Fruit fly (Drosophila melanogaster) whole organism, embryonic: ENCODE data around the gene jus.

Source experiments
- ATbp ChIP-seq: fragments of 200-800 bp; sonication (Bioruptor generic); optimal IDR thresholded peaks from 2 replicates; lab custom pipeline; 2017; ENCODE audit warnings: missing biosample characterization, mild to moderate bottlenecking, missing genetic modification characterization, missing genetic modification reagents
- BtbVII ChIP-seq: fragments of 200-800 bp; sonication (Bioruptor generic); optimal IDR thresholded peaks from 3 replicates; lab custom pipeline; 2017; ENCODE audit warnings: missing biosample characterization, mild to moderate bottlenecking, missing genetic modification characterization
- CG10654 ChIP-seq: fragments of 200-800 bp; sonication (Bioruptor generic); optimal IDR thresholded peaks from 2 replicates; lab custom pipeline; 2016; ENCODE audit warnings: missing biosample characterization, missing genetic modification characterization
- CG14710 ChIP-seq: fragments of 200-800 bp; sonication (Bioruptor generic); optimal IDR thresholded peaks from 3 replicates; lab custom pipeline; 2019; ENCODE audit warnings: missing biosample characterization, mild to moderate bottlenecking, missing genetic modification characterization, moderate library complexity
- CG15269 ChIP-seq: fragments of 200-800 bp; sonication (Bioruptor generic); optimal IDR thresholded peaks from 2 replicates; lab custom pipeline; 2018; ENCODE audit warnings: missing biosample characterization, mild to moderate bottlenecking, missing genetic modification characterization, moderate library complexity
- CG16779 ChIP-seq: fragments of 200-800 bp; sonication (Bioruptor generic); IDR thresholded peaks from 2 replicates; pipeline ENCODE4 v1.3.6; 2022; ENCODE audit warnings: missing biosample characterization, missing genetic modification characterization
- CG1832 ChIP-seq: fragments of 200-800 bp; sonication (Bioruptor generic); optimal IDR thresholded peaks from 2 replicates; lab custom pipeline; 2017; ENCODE audit warnings: missing biosample characterization, mild to moderate bottlenecking, missing genetic modification characterization, inconsistent platforms
- CG2129 ChIP-seq: fragments of 200-800 bp; sonication (Bioruptor generic); IDR thresholded peaks from 2 replicates; pipeline ENCODE4 v1.3.6; 2022; ENCODE audit warnings: missing biosample characterization, missing genetic modification characterization; ENCODE audit not compliant: partially characterized antibody
- CG3281 ChIP-seq: fragments of 200-800 bp; sonication (Bioruptor generic); optimal IDR thresholded peaks from 3 replicates; lab custom pipeline; 2017; ENCODE audit warnings: missing biosample characterization, mild to moderate bottlenecking, missing genetic modification characterization
- CG3995 ChIP-seq: fragments of 200-800 bp; sonication (Bioruptor generic); optimal IDR thresholded peaks from 3 replicates; lab custom pipeline; 2016; ENCODE audit warnings: missing biosample characterization, missing genetic modification characterization
- CG4707 ChIP-seq: fragments of 200-800 bp; sonication (Bioruptor generic); optimal IDR thresholded peaks from 2 replicates; lab custom pipeline; 2018; ENCODE audit warnings: missing biosample characterization, mild to moderate bottlenecking, missing genetic modification characterization, moderate library complexity
- CG8290 ChIP-seq, 3 experiments: fragments of 200-800 bp; sonication (Bioruptor generic); optimal IDR thresholded peaks; 2 replicates each; lab custom pipeline; 2016 to 2019; ENCODE audit warnings: missing biosample characterization in 3 of 3, missing genetic modification characterization in 3 of 3, mild to moderate bottlenecking in 2 of 3, moderate library complexity in 1 of 3
- D ChIP-seq, 2 experiments: fragments of 200-800 bp in 1 of 2; fragments of >200 bp in 1 of 2; sonication (Bioruptor generic) in 1 of 2; optimal IDR thresholded peaks; 2 replicates in 1 of 2; 3 replicates in 1 of 2; lab custom pipeline; 2017; ENCODE audit warnings: mild to moderate bottlenecking in 1 of 2, missing biosample characterization in 1 of 2, missing genetic modification characterization in 1 of 2, missing genetic modification reagents in 1 of 2
- Dek ChIP-seq: fragments of 200-800 bp; sonication (Bioruptor generic); optimal IDR thresholded peaks from 3 replicates; lab custom pipeline; 2019; ENCODE audit warnings: missing biosample characterization, mild to moderate bottlenecking, missing genetic modification characterization, moderate library complexity
- H2.0 ChIP-seq: fragments of 200-800 bp; sonication (Bioruptor generic); IDR thresholded peaks from 2 replicates; pipeline ENCODE4 v1.3.6; 2022; ENCODE audit warnings: missing biosample characterization, missing genetic modification characterization
- Hey ChIP-seq: fragments of 200-800 bp; sonication (Bioruptor generic); optimal IDR thresholded peaks from 3 replicates; lab custom pipeline; 2018; ENCODE audit warnings: missing biosample characterization, mild to moderate bottlenecking, missing genetic modification characterization
- Hr51 ChIP-seq, 2 experiments: fragments of 200-800 bp; sonication (Bioruptor generic); optimal IDR thresholded peaks; 2 replicates in 1 of 2; 3 replicates in 1 of 2; lab custom pipeline; 2016 to 2018; ENCODE audit warnings: missing biosample characterization in 2 of 2, missing genetic modification characterization in 2 of 2, mild to moderate bottlenecking in 1 of 2, moderate library complexity in 1 of 2
- Mes4 ChIP-seq: fragments of 200-800 bp; sonication (Bioruptor generic); optimal IDR thresholded peaks from 2 replicates; lab custom pipeline; 2016; ENCODE audit warnings: missing biosample characterization, missing genetic modification characterization
- Mrtf ChIP-seq: fragments of 200-800 bp; sonication (Bioruptor generic); IDR thresholded peaks from 3 replicates; pipeline ENCODE4 v1.3.6; 2022; ENCODE audit warnings: missing biosample characterization, missing genetic modification characterization
- NFAT ChIP-seq: fragments of 200-800 bp; sonication (Bioruptor generic); IDR thresholded peaks from 2 replicates; pipeline ENCODE4 v1.3.6; 2022; ENCODE audit warnings: missing biosample characterization, missing genetic modification characterization
- NK7.1 ChIP-seq: fragments of 200-800 bp; sonication (Bioruptor generic); optimal IDR thresholded peaks from 3 replicates; lab custom pipeline; 2016; ENCODE audit warnings: missing biosample characterization, missing genetic modification characterization
- Neu2 ChIP-seq: fragments of 200-800 bp; sonication (Bioruptor generic); optimal IDR thresholded peaks from 3 replicates; lab custom pipeline; 2016; ENCODE audit warnings: missing biosample characterization, missing genetic modification characterization, borderline replicate concordance
- Oli ChIP-seq: fragments of 200-800 bp; sonication (Bioruptor generic); optimal IDR thresholded peaks from 2 replicates; lab custom pipeline; 2018; ENCODE audit warnings: missing biosample characterization, mild to moderate bottlenecking, missing genetic modification characterization, moderate library complexity
- Pdp1 ChIP-seq, 2 experiments: fragments of 200-800 bp; sonication (Bioruptor generic); optimal IDR thresholded peaks; 3 replicates each; lab custom pipeline; 2016; ENCODE audit warnings: missing biosample characterization in 2 of 2, missing genetic modification characterization in 2 of 2, mild to moderate bottlenecking in 1 of 2, moderate library complexity in 1 of 2
- Stat92E ChIP-seq, 3 experiments: fragments of >200 bp in 2 of 3; fragments of 200-800 bp in 1 of 3; sonication (Bioruptor generic) in 1 of 3; optimal IDR thresholded peaks; 2 replicates each; lab custom pipeline; 2017 to 2019; ENCODE audit warnings: missing biosample characterization in 3 of 3, missing genetic modification characterization in 3 of 3, mild to moderate bottlenecking in 1 of 3, moderate library complexity in 1 of 3
- Xbp1 ChIP-seq: fragments of 200-800 bp; sonication (Bioruptor generic); optimal IDR thresholded peaks from 3 replicates; lab custom pipeline; 2016; ENCODE audit warnings: missing biosample characterization, mild to moderate bottlenecking, missing genetic modification characterization
- amos ChIP-seq: fragments of 200-800 bp; sonication (Bioruptor generic); IDR thresholded peaks from 2 replicates; pipeline ENCODE4 v1.3.6; 2022; ENCODE audit warnings: missing biosample characterization, missing genetic modification characterization; ENCODE audit not compliant: partially characterized antibody
- ara ChIP-seq: fragments of 200-800 bp; sonication (Bioruptor generic); IDR thresholded peaks from 2 replicates; pipeline ENCODE4 v1.3.6; 2022; ENCODE audit warnings: missing biosample characterization, missing genetic modification characterization
- bsh ChIP-seq, 2 experiments: fragments of 200-800 bp; sonication (Bioruptor generic); optimal IDR thresholded peaks; 2 replicates each; lab custom pipeline; 2017 to 2018; ENCODE audit warnings: mild to moderate bottlenecking in 2 of 2, missing biosample characterization in 2 of 2, missing genetic modification characterization in 2 of 2, moderate library complexity in 1 of 2
- btn ChIP-seq: fragments of 200-800 bp; sonication (Bioruptor generic); optimal IDR thresholded peaks from 2 replicates; lab custom pipeline; 2016; ENCODE audit warnings: missing biosample characterization, missing genetic modification characterization
- corto ChIP-seq: fragments of 200-800 bp; sonication (Bioruptor generic); optimal IDR thresholded peaks from 2 replicates; lab custom pipeline; 2016; ENCODE audit warnings: missing biosample characterization, mild to moderate bottlenecking, missing genetic modification characterization, moderate library complexity
- dan ChIP-seq: fragments of 200-800 bp; sonication (Bioruptor generic); IDR thresholded peaks from 2 replicates; pipeline ENCODE4 v1.3.6; 2022; ENCODE audit warnings: missing biosample characterization, missing genetic modification characterization
- ewg ChIP-seq: fragments of 200-800 bp; sonication (Bioruptor generic); optimal IDR thresholded peaks from 3 replicates; lab custom pipeline; 2017; ENCODE audit warnings: mild to moderate bottlenecking, missing biosample characterization, missing genetic modification reagents, missing genetic modification characterization
- ftz-f1 ChIP-seq: fragments of 200-800 bp; sonication (Bioruptor generic); optimal IDR thresholded peaks from 2 replicates; lab custom pipeline; 2016; ENCODE audit warnings: missing biosample characterization, missing genetic modification characterization
- gt ChIP-seq: fragments of 200-800 bp; sonication (Bioruptor generic); IDR thresholded peaks from 2 replicates; pipeline ENCODE4 v1.3.6; 2022; ENCODE audit warnings: missing biosample characterization, missing genetic modification characterization
- her ChIP-seq: fragments of 200-800 bp; sonication (Bioruptor generic); optimal IDR thresholded peaks from 2 replicates; lab custom pipeline; 2016; ENCODE audit warnings: missing biosample characterization, missing genetic modification characterization
- ind ChIP-seq: fragments of 200-800 bp; sonication (Bioruptor generic); optimal IDR thresholded peaks from 3 replicates; lab custom pipeline; 2016; ENCODE audit warnings: missing biosample characterization, missing genetic modification characterization
- knrl ChIP-seq: fragments of 200-800 bp; sonication (Bioruptor generic); IDR thresholded peaks from 3 replicates; pipeline ENCODE4 v1.3.6; 2022; ENCODE audit warnings: missing biosample characterization, missing genetic modification characterization; ENCODE audit not compliant: partially characterized antibody
- mam ChIP-seq: fragments of 200-800 bp; sonication (Bioruptor generic); optimal IDR thresholded peaks from 3 replicates; lab custom pipeline; 2016; ENCODE audit warnings: missing biosample characterization, missing genetic modification characterization
- p53 ChIP-seq: fragments of 200-800 bp; sonication (Bioruptor generic); optimal IDR thresholded peaks from 2 replicates; lab custom pipeline; 2016; ENCODE audit warnings: missing biosample characterization, missing genetic modification characterization
- sd ChIP-seq: fragments of 200-800 bp; sonication (Bioruptor generic); optimal IDR thresholded peaks from 3 replicates; lab custom pipeline; 2018; ENCODE audit warnings: missing biosample characterization, mild to moderate bottlenecking, missing genetic modification characterization, moderate library complexity
- slbo ChIP-seq: fragments of 200-800 bp; sonication (Bioruptor generic); IDR thresholded peaks from 2 replicates; pipeline ENCODE4 v1.3.6; 2022; ENCODE audit warnings: missing biosample characterization, missing genetic modification characterization
- tgo ChIP-seq: fragments of 200-800 bp; sonication (Bioruptor generic); IDR thresholded peaks from 3 replicates; pipeline ENCODE4 v1.3.6; 2022; ENCODE audit warnings: missing biosample characterization, missing genetic modification characterization
- vvl ChIP-seq: fragments of 200-800 bp; sonication (Bioruptor generic); IDR thresholded peaks from 2 replicates; pipeline ENCODE4 v1.3.6; 2022; ENCODE audit warnings: missing biosample characterization, missing genetic modification characterization
- zen ChIP-seq: fragments of 200-800 bp; sonication (Bioruptor generic); optimal IDR thresholded peaks from 3 replicates; lab custom pipeline; 2018; ENCODE audit warnings: missing biosample characterization, mild to moderate bottlenecking, missing genetic modification characterization, moderate library complexity

The jus gene

dm6 chr3R:29157418-29158398 is 37.1 kb downstream of the jus start, which contains the start of gene rdog (continued):
- peak; percentile 40; the same call in 1 of the 2 replicates for TF ChIP-seq NFAT (GFP tag; lab: Robert Waterston, UW)
- TF ChIP-seq ATbp (GFP tag; lab: Kevin White, UChicago): peak; percentile 38
- peak; percentile 84 for TF ChIP-seq Xbp1 (GFP tag; lab: Kevin White, UChicago)
- TF ChIP-seq amos (GFP tag; lab: Robert Waterston, UW): peak; percentile 43; the same call in 1 of the 2 replicates
- TF ChIP-seq corto (GFP tag; lab: Kevin White, UChicago): no peak
- TF ChIP-seq ftz-f1: peak; percentile 15
- no peak for TF ChIP-seq D (optimal IDR thresholded peaks at IDR 0.05; lab: Kevin White, UChicago)
- peak; percentile 63 for TF ChIP-seq D (GFP tag; optimal IDR thresholded peaks at IDR 0.05; lab: Kevin White, UChicago)
- peak; percentile 72 to 80 for TF ChIP-seq Hr51 (GFP tag; optimal IDR thresholded peaks at IDR 0.05; lab: Kevin White, UChicago)
- TF ChIP-seq mam (GFP tag; lab: Kevin White, UChicago): peak; percentile 75
- TF ChIP-seq Dek (tag; lab: Kevin White, UChicago): peak; percentile 65
- TF ChIP-seq her (GFP tag; lab: Kevin White, UChicago): peak; percentile 60
- peak; percentile 80 for TF ChIP-seq ind (GFP tag; lab: Kevin White, UChicago)
- TF ChIP-seq Mes4: peak; percentile 68
- no peak for TF ChIP-seq CG1832 (GFP tag; lab: Kevin White, UChicago)
- TF ChIP-seq ewg (GFP tag; lab: Kevin White, UChicago): peak; percentile 37
- TF ChIP-seq slbo (GFP tag; lab: Robert Waterston, UW): peak; percentile 61
- TF ChIP-seq dan (GFP tag; lab: Robert Waterston, UW): no peak
- peak; percentile 36; the same call in 1 of the 2 replicates for TF ChIP-seq H2.0
- no peak for TF ChIP-seq gt
- TF ChIP-seq Mrtf (GFP tag; lab: Robert Waterston, UW): peak; percentile 35; the same call in 1 of the 3 replicates
- TF ChIP-seq NK7.1 (GFP tag; lab: Kevin White, UChicago): peak; percentile 62
- TF ChIP-seq knrl: no peak; the same call in 2 of the 3 replicates
- TF ChIP-seq Oli (tag; lab: Kevin White, UChicago): peak; percentile 83
- peak; percentile 42 for TF ChIP-seq p53 (GFP tag; lab: Kevin White, UChicago)
- peak; percentile 62 for TF ChIP-seq btn (GFP tag; lab: Kevin White, UChicago)
- peak; percentile 71 for TF ChIP-seq CG8290 (GFP tag; optimal IDR thresholded peaks at IDR 0.05; lab: Kevin White, UChicago)
- peak in 1 of 2 experiments; percentile 84 for TF ChIP-seq CG8290 (tag; optimal IDR thresholded peaks at IDR 0.05; lab: Kevin White, UChicago)
- peak; percentile 65 to 84 for TF ChIP-seq Pdp1 (GFP tag; optimal IDR thresholded peaks at IDR 0.05; lab: Kevin White, UChicago)
- no peak for TF ChIP-seq Hey (tag; lab: Kevin White, UChicago)
- TF ChIP-seq BtbVII (GFP tag; lab: Kevin White, UChicago): peak; percentile 63
- TF ChIP-seq ara (GFP tag; lab: Robert Waterston, UW): peak; percentile 61
- peak; percentile 91 for TF ChIP-seq CG3995
- TF ChIP-seq Stat92E (GFP tag; optimal IDR thresholded peaks at IDR 0.05; lab: Kevin White, UChicago): peak in 1 of 3 experiments; percentile 89
- peak; percentile 56; the same call in 1 of the 2 replicates for TF ChIP-seq vvl (GFP tag; lab: Robert Waterston, UW)
- peak; percentile 77 for TF ChIP-seq zen (tag; lab: Kevin White, UChicago)
- peak; percentile 64 for TF ChIP-seq tgo
- peak; percentile 81 for TF ChIP-seq CG15269
- TF ChIP-seq CG16779 (GFP tag; lab: Robert Waterston, UW): no peak
- peak; percentile 70 for TF ChIP-seq CG10654 (GFP tag; lab: Kevin White, UChicago)
- peak; percentile 48 for TF ChIP-seq sd (tag; lab: Kevin White, UChicago)
- no peak for TF ChIP-seq CG2129 (GFP tag; lab: Robert Waterston, UW)
- TF ChIP-seq bsh (GFP tag; optimal IDR thresholded peaks at IDR 0.05; lab: Kevin White, UChicago): peak; percentile 35 to 77
- TF ChIP-seq Neu2: peak; percentile 2
- TF ChIP-seq CG14710: peak; percentile 79
- TF ChIP-seq CG4707 (GFP tag; lab: Kevin White, UChicago): peak; percentile 3
- TF ChIP-seq CG3281 (GFP tag; lab: Kevin White, UChicago): peak; percentile 84
